Fruit fly (Drosophila melanogaster) whole organism, embryonic: ENCODE data around the gene CG4338.
A peak's percentile ranks its signal among the peaks of the same experiment; 100 is the strongest.

Source experiments
- Atf6 ChIP-seq: fragments of 200-800 bp; sonication (Bioruptor generic); IDR thresholded peaks from 2 replicates; pipeline ENCODE4 v1.3.6; 2022; ENCODE audit warnings: missing biosample characterization, missing genetic modification characterization
- B-H2 ChIP-seq: fragments of 200-800 bp; sonication (Bioruptor generic); optimal IDR thresholded peaks from 2 replicates; lab custom pipeline; 2018; ENCODE audit warnings: missing biosample characterization, mild to moderate bottlenecking, missing genetic modification characterization
- Bgb ChIP-seq: fragments of 200-800 bp; sonication (Bioruptor generic); IDR thresholded peaks from 2 replicates; pipeline ENCODE4 v1.3.6; 2022; ENCODE audit warnings: missing biosample characterization, missing genetic modification characterization; ENCODE audit not compliant: partially characterized antibody
- CG10147 ChIP-seq: fragments of 200-800 bp; sonication (Bioruptor generic); optimal IDR thresholded peaks from 2 replicates; lab custom pipeline; 2019; ENCODE audit warnings: missing biosample characterization, mild to moderate bottlenecking, missing genetic modification characterization, moderate library complexity
- CG10321 ChIP-seq: fragments of 200-800 bp; sonication (Bioruptor generic); IDR thresholded peaks from 2 replicates; pipeline ENCODE4 v1.3.6; 2022; ENCODE audit warnings: missing biosample characterization, missing genetic modification characterization
- CG10366 ChIP-seq: fragments of 200-800 bp; sonication (Bioruptor generic); IDR thresholded peaks from 2 replicates; pipeline ENCODE4 v1.3.6; 2022; ENCODE audit warnings: missing biosample characterization, missing genetic modification characterization
- CG11560 ChIP-seq: fragments of 200-800 bp; sonication (Bioruptor generic); IDR thresholded peaks from 3 replicates; pipeline ENCODE4 v1.3.6; 2022; ENCODE audit warnings: missing biosample characterization, missing genetic modification characterization
- CG13123 ChIP-seq: fragments of 200-800 bp; sonication (Bioruptor generic); optimal IDR thresholded peaks from 2 replicates; lab custom pipeline; 2016; ENCODE audit warnings: missing biosample characterization, missing genetic modification characterization
- CG14441 ChIP-seq: fragments of 200-800 bp; sonication (Bioruptor generic); IDR thresholded peaks from 2 replicates; pipeline ENCODE4 v1.3.6; 2022; ENCODE audit warnings: missing biosample characterization, missing genetic modification characterization
- CG1529 ChIP-seq: fragments of 200-800 bp; sonication (Bioruptor generic); optimal IDR thresholded peaks from 3 replicates; lab custom pipeline; 2018; ENCODE audit warnings: missing biosample characterization, missing genetic modification characterization
- CG16813 ChIP-seq: fragments of 200-800 bp; sonication (Bioruptor generic); IDR thresholded peaks from 3 replicates; pipeline ENCODE4 v1.3.6; 2022; ENCODE audit warnings: missing biosample characterization, missing genetic modification characterization; ENCODE audit not compliant: partially characterized antibody
- CG17186 ChIP-seq: fragments of 200-800 bp; sonication (Bioruptor generic); optimal IDR thresholded peaks from 3 replicates; lab custom pipeline; 2017; ENCODE audit warnings: missing biosample characterization, missing genetic modification reagents, missing genetic modification characterization
- CG17328 ChIP-seq: fragments of 200-800 bp; sonication (Bioruptor generic); IDR thresholded peaks from 2 replicates; pipeline ENCODE4 v1.3.6; 2022; ENCODE audit warnings: missing biosample characterization, missing genetic modification characterization
- CG1832 ChIP-seq: fragments of 200-800 bp; sonication (Bioruptor generic); optimal IDR thresholded peaks from 2 replicates; lab custom pipeline; 2017; ENCODE audit warnings: missing biosample characterization, mild to moderate bottlenecking, missing genetic modification characterization, inconsistent platforms
- CG2875 ChIP-seq: fragments of 200-800 bp; sonication (Bioruptor generic); optimal IDR thresholded peaks from 2 replicates; lab custom pipeline; 2017; ENCODE audit warnings: missing biosample characterization, mild to moderate bottlenecking, missing genetic modification characterization, missing genetic modification reagents
- CG31365 ChIP-seq: fragments of 200-800 bp; sonication (Bioruptor generic); optimal IDR thresholded peaks from 2 replicates; lab custom pipeline; 2018; ENCODE audit warnings: missing biosample characterization, mild to moderate bottlenecking, missing genetic modification characterization
- CG31441 ChIP-seq: fragments of 200-800 bp; sonication (Bioruptor generic); IDR thresholded peaks from 2 replicates; pipeline ENCODE4 v1.3.6; 2022; ENCODE audit warnings: missing biosample characterization, missing genetic modification characterization
- CG32532 ChIP-seq: fragments of 200-800 bp; sonication (Bioruptor generic); IDR thresholded peaks from 2 replicates; pipeline ENCODE4 v1.3.6; 2022; ENCODE audit warnings: missing biosample characterization, missing genetic modification characterization
- CG34422 ChIP-seq: fragments of 200-800 bp; sonication (Bioruptor generic); IDR thresholded peaks from 3 replicates; pipeline ENCODE4 v1.3.6; 2022; ENCODE audit warnings: missing biosample characterization, missing genetic modification characterization
- CG6813 ChIP-seq: fragments of 200-800 bp; sonication (Bioruptor generic); optimal IDR thresholded peaks from 2 replicates; lab custom pipeline; 2017; ENCODE audit warnings: missing biosample characterization, missing genetic modification characterization, mild to moderate bottlenecking, moderate library complexity, missing genetic modification reagents
- CG7372 ChIP-seq: fragments of 200-800 bp; sonication (Bioruptor generic); IDR thresholded peaks from 2 replicates; pipeline ENCODE4 v1.3.6; 2022; ENCODE audit warnings: missing biosample characterization, missing genetic modification characterization
- CG7987 ChIP-seq: fragments of 200-800 bp; sonication (Bioruptor generic); optimal IDR thresholded peaks from 2 replicates; lab custom pipeline; 2018; ENCODE audit warnings: missing biosample characterization, mild to moderate bottlenecking, missing genetic modification characterization, moderate library complexity
- CG9876 ChIP-seq: fragments of 200-800 bp; sonication (Bioruptor generic); optimal IDR thresholded peaks from 2 replicates; lab custom pipeline; 2016; ENCODE audit warnings: missing biosample characterization, missing genetic modification characterization
- CkIIα-i1 ChIP-seq: fragments of 200-800 bp; sonication (Bioruptor generic); IDR thresholded peaks from 2 replicates; pipeline ENCODE4 v1.3.6; 2022; ENCODE audit warnings: missing biosample characterization, missing genetic modification characterization
- D19B ChIP-seq: fragments of 200-800 bp; sonication (Bioruptor generic); optimal IDR thresholded peaks from 2 replicates; lab custom pipeline; 2017; ENCODE audit warnings: missing biosample characterization, mild to moderate bottlenecking, missing genetic modification characterization
- Dbx ChIP-seq: fragments of 200-800 bp; sonication (Bioruptor generic); IDR thresholded peaks from 3 replicates; pipeline ENCODE4 v1.3.6; 2022; ENCODE audit warnings: missing biosample characterization, missing genetic modification characterization
- Eip74EF ChIP-seq, 2 experiments: fragments of 200-800 bp in 1 of 2; fragments of >200 bp in 1 of 2; sonication (Bioruptor generic) in 1 of 2; optimal IDR thresholded peaks; 2 replicates each; lab custom pipeline; 2017 to 2019; ENCODE audit warnings: missing biosample characterization in 2 of 2, missing genetic modification characterization in 2 of 2, mild to moderate bottlenecking in 1 of 2, moderate library complexity in 1 of 2
- Ets97D ChIP-seq: fragments of 200-800 bp; sonication (Bioruptor generic); optimal IDR thresholded peaks from 3 replicates; lab custom pipeline; 2016; ENCODE audit warnings: missing biosample characterization, missing genetic modification characterization
- Fer1 ChIP-seq: fragments of 200-800 bp; sonication (Bioruptor generic); optimal IDR thresholded peaks from 2 replicates; lab custom pipeline; 2017; ENCODE audit warnings: missing biosample characterization, mild to moderate bottlenecking, missing genetic modification characterization
- GATAe ChIP-seq: fragments of 200-800 bp; sonication (Bioruptor generic); conservative IDR thresholded peaks from 2 replicates; pipeline ENCODE4 v1.3.6; 2022; ENCODE audit warnings: missing biosample characterization, missing genetic modification characterization
- H2.0 ChIP-seq: fragments of 200-800 bp; sonication (Bioruptor generic); IDR thresholded peaks from 2 replicates; pipeline ENCODE4 v1.3.6; 2022; ENCODE audit warnings: missing biosample characterization, missing genetic modification characterization
- Max ChIP-seq: fragments of 200-800 bp; sonication (Bioruptor generic); optimal IDR thresholded peaks from 2 replicates; lab custom pipeline; 2016; ENCODE audit warnings: missing biosample characterization, mild to moderate bottlenecking, missing genetic modification characterization
- Med ChIP-seq: fragments of 200-800 bp; sonication (Bioruptor generic); peaks from one replicate; lab custom pipeline; 2016; ENCODE audit warnings: missing biosample characterization, missing genetic modification characterization, mild to moderate bottlenecking, inconsistent platforms, moderate library complexity
- NC2β ChIP-seq: fragments of 200-800 bp; sonication (Bioruptor generic); optimal IDR thresholded peaks from 2 replicates; lab custom pipeline; 2016; ENCODE audit warnings: missing biosample characterization, missing genetic modification characterization
- Ssrp ChIP-seq: fragments of 200-800 bp; sonication (Bioruptor generic); optimal IDR thresholded peaks from 2 replicates; lab custom pipeline; 2018; ENCODE audit warnings: missing biosample characterization, mild to moderate bottlenecking, missing genetic modification characterization, moderate library complexity
- ac ChIP-seq: fragments of 200-800 bp; sonication (Bioruptor generic); optimal IDR thresholded peaks from 3 replicates; lab custom pipeline; 2017; ENCODE audit warnings: missing biosample characterization, mild to moderate bottlenecking, missing genetic modification characterization
- amos ChIP-seq: fragments of 200-800 bp; sonication (Bioruptor generic); IDR thresholded peaks from 2 replicates; pipeline ENCODE4 v1.3.6; 2022; ENCODE audit warnings: missing biosample characterization, missing genetic modification characterization; ENCODE audit not compliant: partially characterized antibody
- bab2 ChIP-seq: fragments of 200-800 bp; sonication (Bioruptor generic); optimal IDR thresholded peaks from 2 replicates; lab custom pipeline; 2016; ENCODE audit warnings: missing biosample characterization, missing genetic modification characterization
- chinmo ChIP-seq: fragments of 200-800 bp; sonication (Bioruptor generic); IDR thresholded peaks from 4 replicates; pipeline ENCODE4 v1.3.6; 2022; ENCODE audit warnings: missing biosample characterization, missing genetic modification characterization; ENCODE audit not compliant: partially characterized antibody
- dysf ChIP-seq: fragments of 200-800 bp; sonication (Bioruptor generic); IDR thresholded peaks from 3 replicates; pipeline ENCODE4 v1.3.6; 2022; ENCODE audit warnings: missing biosample characterization, missing genetic modification characterization
- gsb-n ChIP-seq: fragments of 200-800 bp; sonication (Bioruptor generic); optimal IDR thresholded peaks from 3 replicates; lab custom pipeline; 2018; ENCODE audit warnings: missing biosample characterization, mild to moderate bottlenecking, missing genetic modification characterization
- hbn ChIP-seq: fragments of 200-800 bp; sonication (Bioruptor generic); IDR thresholded peaks from 2 replicates; pipeline ENCODE4 v1.3.6; 2022; ENCODE audit warnings: missing biosample characterization, missing genetic modification characterization; ENCODE audit not compliant: partially characterized antibody
- mirr ChIP-seq: fragments of 200-800 bp; sonication (Bioruptor generic); optimal IDR thresholded peaks from 3 replicates; lab custom pipeline; 2018; ENCODE audit warnings: missing biosample characterization, mild to moderate bottlenecking, missing genetic modification characterization
- nerfin-1 ChIP-seq: fragments of 200-800 bp; sonication (Bioruptor generic); optimal IDR thresholded peaks from 3 replicates; lab custom pipeline; 2019; ENCODE audit warnings: missing biosample characterization, mild to moderate bottlenecking, missing genetic modification characterization, moderate library complexity
- psq ChIP-seq: fragments of 200-800 bp; sonication (Bioruptor generic); optimal IDR thresholded peaks from 2 replicates; lab custom pipeline; 2017; ENCODE audit warnings: missing biosample characterization, missing genetic modification characterization
- sens ChIP-seq: fragments of 200-800 bp; sonication (Bioruptor generic); peaks from one replicate; lab custom pipeline; 2016; ENCODE audit warnings: missing biosample characterization, missing genetic modification characterization
- tin ChIP-seq: fragments of 200-800 bp; sonication (Bioruptor generic); optimal IDR thresholded peaks from 3 replicates; lab custom pipeline; 2016; ENCODE audit warnings: missing biosample characterization, missing genetic modification characterization
- tup ChIP-seq: fragments of 200-800 bp; sonication (Bioruptor generic); optimal IDR thresholded peaks from 2 replicates; lab custom pipeline; 2016; ENCODE audit warnings: missing biosample characterization, mild to moderate bottlenecking, missing genetic modification characterization, moderate library complexity
- vvl ChIP-seq: fragments of 200-800 bp; sonication (Bioruptor generic); IDR thresholded peaks from 2 replicates; pipeline ENCODE4 v1.3.6; 2022; ENCODE audit warnings: missing biosample characterization, missing genetic modification characterization
- wdn ChIP-seq: fragments of 200-800 bp; sonication (Bioruptor generic); IDR thresholded peaks from 2 replicates; pipeline ENCODE4 v1.3.6; 2022; ENCODE audit warnings: missing biosample characterization, missing genetic modification characterization
- wek ChIP-seq: fragments of 200-800 bp; sonication (Bioruptor generic); optimal IDR thresholded peaks from 3 replicates; lab custom pipeline; 2018; ENCODE audit warnings: missing biosample characterization, mild to moderate bottlenecking, missing genetic modification characterization, moderate library complexity

The CG4338 gene

dm6 chr3R:15297904-15298303, 22.6 kb downstream of the CG4338 start (continued):
- TF ChIP-seq CG1832 (GFP tag; lab: Kevin White, UChicago) (no peak), NC2β (no peak), CG16813 (GFP tag; lab: Robert Waterston, UW) (no peak), GATAe (peak; percentile 42; the same call in 1 of the 2 replicates), D19B (GFP tag; lab: Kevin White, UChicago) (peak; percentile 17), CG13123 (GFP tag; lab: Kevin White, UChicago) (no peak), CG6813 (no peak), tin (GFP tag; lab: Kevin White, UChicago) (no peak), Atf6 (GFP tag; lab: Robert Waterston, UW) (no peak), CkIIα-i1 (no peak), CG14441 (GFP tag; lab: Robert Waterston, UW) (no peak), CG31441 (GFP tag; lab: Robert Waterston, UW) (no peak), Med (peak; percentile 64), chinmo (GFP tag; lab: Robert Waterston, UW) (peak; percentile 87; the same call in 3 of the 4 replicates), B-H2 (GFP tag; lab: Kevin White, UChicago) (no peak), wek (GFP tag; lab: Kevin White, UChicago) (no peak), H2.0 (GFP tag; lab: Robert Waterston, UW) (no peak), CG32532 (GFP tag; lab: Robert Waterston, UW) (peak; percentile 5; the same call in 1 of the 2 replicates), CG17186 (GFP tag; lab: Kevin White, UChicago) (no peak), CG9876 (no peak), ac (GFP tag; lab: Kevin White, UChicago) (no peak), nerfin-1 (tag; lab: Kevin White, UChicago) (no peak), CG17328 (GFP tag; lab: Robert Waterston, UW) (no peak), CG10321 (GFP tag; lab: Robert Waterston, UW) (no peak), mirr (GFP tag; lab: Kevin White, UChicago) (peak; percentile 15), CG31365 (tag; lab: Kevin White, UChicago) (no peak), Max (GFP tag; lab: Kevin White, UChicago) (no peak), amos (no peak), wdn (GFP tag; lab: Robert Waterston, UW) (0 out of 2 replicates have a peak, but pooled peaks have one; percentile 8), CG2875 (GFP tag; lab: Kevin White, UChicago) (no peak), CG34422 (GFP tag; lab: Robert Waterston, UW) (no peak), Ets97D (GFP tag; lab: Kevin White, UChicago) (no peak), tup (no peak), Fer1 (GFP tag; lab: Kevin White, UChicago) (peak; percentile 13)

- TF ChIP-seq CG16813 (GFP tag; lab: Robert Waterston, UW) (0 out of 3 replicates have a peak, but pooled peaks have one; percentile 24), CG10366 (no peak), CG1529 (GFP tag; lab: Kevin White, UChicago) (no peak), dysf (0 out of 3 replicates have a peak, but pooled peaks have one; percentile 9), bab2 (no peak), vvl (0 out of 2 replicates have a peak, but pooled peaks have one; percentile 12), psq (GFP tag; lab: Kevin White, UChicago) (no peak), CG17328 (GFP tag; lab: Robert Waterston, UW) (peak; percentile 37; the same call in 1 of the 2 replicates), CG7372 (no peak), sens (GFP tag; lab: Kevin White, UChicago) (peak; percentile 22), Eip74EF (GFP tag; optimal IDR thresholded peaks at IDR 0.05; lab: Kevin White, UChicago) (no peak), D19B (GFP tag; lab: Kevin White, UChicago) (no peak), Bgb (GFP tag; lab: Robert Waterston, UW) (no peak), CG7987 (GFP tag; lab: Kevin White, UChicago) (no peak), Dbx (GFP tag; lab: Robert Waterston, UW) (0 out of 3 replicates have a peak, but pooled peaks have one; percentile 6), Ssrp (tag; lab: Kevin White, UChicago) (no peak), CG10147 (GFP tag; lab: Kevin White, UChicago) (no peak), gsb-n (no peak), hbn (no peak), CG11560 (0 out of 3 replicates have a peak, but pooled peaks have one; percentile 35)
Observed at dm6 chr3R:15305246-15305645, 29.9 kb downstream of the CG4338 start.
